Worm (Caenorhabditis elegans) whole organism, L3 larva: ENCODE data around the gene srt-53.
A peak's percentile ranks its signal among the peaks of the same experiment; 100 is the strongest.

Experiments
- R02D3.7 ChIP-seq: fragments of 150-350 bp; optimal IDR thresholded peaks from 2 replicates; lab custom pipeline; 2014; ENCODE audit warnings: missing biosample characterization, missing genetic modification characterization
- ZK546.5 ChIP-seq: sonication (generic microtip); optimal IDR thresholded peaks from 2 replicates; lab custom pipeline; 2017; ENCODE audit warnings: missing biosample characterization, missing genetic modification characterization
- aly-2 ChIP-seq: fragments of 150-350 bp; optimal IDR thresholded peaks from 2 replicates; lab custom pipeline; 2014; ENCODE audit warnings: missing biosample characterization, missing genetic modification characterization
- ama-1 ChIP-seq: fragments of 150-350 bp; optimal IDR thresholded peaks from 2 replicates; lab custom pipeline; 2018
- ceh-16 ChIP-seq: sonication (generic microtip); optimal IDR thresholded peaks from 2 replicates; lab custom pipeline; 2017; ENCODE audit warnings: missing biosample characterization, missing genetic modification characterization
- ceh-28 ChIP-seq: fragments of 150-350 bp; optimal IDR thresholded peaks from 2 replicates; lab custom pipeline; 2014; ENCODE audit warnings: missing biosample characterization, missing genetic modification reagents, missing genetic modification characterization
- ceh-82 ChIP-seq: fragments of 150-350 bp; optimal IDR thresholded peaks from 2 replicates; lab custom pipeline; 2014; ENCODE audit warnings: missing biosample characterization, missing genetic modification characterization
- ceh-9 ChIP-seq: sonication (generic microtip); optimal IDR thresholded peaks from 2 replicates; lab custom pipeline; 2018; ENCODE audit warnings: missing biosample characterization, missing genetic modification characterization
- daf-12 ChIP-seq: fragments of 150-350 bp; optimal IDR thresholded peaks from 2 replicates; lab custom pipeline; 2014; ENCODE audit warnings: missing biosample characterization, missing genetic modification reagents, missing genetic modification characterization
- egl-27 ChIP-seq: sonication (generic microtip); optimal IDR thresholded peaks from 4 replicates; lab custom pipeline; 2017; ENCODE audit warnings: missing biosample characterization, missing genetic modification reagents, missing genetic modification characterization
- egl-5 ChIP-seq: fragments of 150-350 bp; optimal IDR thresholded peaks from 2 replicates; lab custom pipeline; 2017; ENCODE audit warnings: missing biosample characterization, missing genetic modification reagents, missing genetic modification characterization, inconsistent platforms
- elt-1 ChIP-seq: fragments of 150-350 bp; optimal IDR thresholded peaks from 2 replicates; lab custom pipeline; 2014; ENCODE audit warnings: missing biosample characterization, missing genetic modification characterization
- elt-2 ChIP-seq: sonication (generic microtip); optimal IDR thresholded peaks from 2 replicates; lab custom pipeline; 2016; ENCODE audit warnings: missing genetic modification reagents, mild to moderate bottlenecking, missing genetic modification characterization, missing compliant biosample characterization
- elt-3 ChIP-seq, 3 experiments: fragments of 150-350 bp in 1 of 3; sonication (generic microtip) in 2 of 3; optimal IDR thresholded peaks; 2 replicates in 2 of 3; 4 replicates in 1 of 3; lab custom pipeline; 2014 to 2017; ENCODE audit warnings: missing biosample characterization in 3 of 3, missing genetic modification characterization in 3 of 3
- eor-1 ChIP-seq, 2 experiments: fragments of 150-350 bp; optimal IDR thresholded peaks; 2 replicates each; lab custom pipeline; 2014 to 2018; ENCODE audit warnings: missing biosample characterization in 2 of 2, missing genetic modification characterization in 2 of 2
- fkh-10 ChIP-seq: sonication (generic microtip); optimal IDR thresholded peaks from 2 replicates; lab custom pipeline; 2017; ENCODE audit warnings: missing biosample characterization, missing genetic modification reagents, missing genetic modification characterization
- fkh-2 ChIP-seq: fragments of 150-350 bp; optimal IDR thresholded peaks from 2 replicates; lab custom pipeline; 2014; ENCODE audit warnings: missing biosample characterization, missing genetic modification reagents, missing genetic modification characterization
- fos-1 ChIP-seq: fragments of 150-350 bp; optimal IDR thresholded peaks from 2 replicates; lab custom pipeline; 2014; ENCODE audit warnings: missing biosample characterization, missing genetic modification characterization
- hmg-11 ChIP-seq: sonication (generic microtip); optimal IDR thresholded peaks from 2 replicates; lab custom pipeline; 2016; ENCODE audit warnings: missing genetic modification characterization, missing compliant biosample characterization
- jun-1 ChIP-seq: fragments of 150-350 bp; optimal IDR thresholded peaks from 2 replicates; lab custom pipeline; 2014; ENCODE audit warnings: missing biosample characterization, missing genetic modification reagents, missing genetic modification characterization
- lin-15B ChIP-seq: fragments of 150-350 bp; optimal IDR thresholded peaks from 2 replicates; lab custom pipeline; 2014; ENCODE audit warnings: missing biosample characterization, missing genetic modification characterization
- lin-39 ChIP-seq: fragments of 150-350 bp; optimal IDR thresholded peaks from 2 replicates; lab custom pipeline; 2018; ENCODE audit warnings: missing biosample characterization, missing genetic modification reagents, missing genetic modification characterization
- lsy-12 ChIP-seq: sonication (generic microtip); optimal IDR thresholded peaks from 2 replicates; lab custom pipeline; 2016; ENCODE audit warnings: mild to moderate bottlenecking, missing genetic modification characterization, missing compliant biosample characterization
- mdl-1 ChIP-seq: fragments of 150-350 bp; optimal IDR thresholded peaks from 2 replicates; lab custom pipeline; 2014; ENCODE audit warnings: missing biosample characterization, missing genetic modification characterization
- mml-1 ChIP-seq: fragments of 150-350 bp; sonication (generic microtip); optimal IDR thresholded peaks from 3 replicates; lab custom pipeline; 2014; ENCODE audit warnings: missing biosample characterization, missing genetic modification characterization
- nfya-1 ChIP-seq: sonication (generic microtip); optimal IDR thresholded peaks from 2 replicates; lab custom pipeline; 2017; ENCODE audit warnings: missing genetic modification characterization, mild to moderate bottlenecking, missing compliant biosample characterization, antibody characterized with exemption, moderate library complexity; ENCODE audit not compliant: insufficient read depth
- nhr-11 ChIP-seq: fragments of 150-350 bp; optimal IDR thresholded peaks from 2 replicates; lab custom pipeline; 2014; ENCODE audit warnings: missing biosample characterization, missing genetic modification characterization
- nhr-12 ChIP-seq: fragments of 150-350 bp; optimal IDR thresholded peaks from 2 replicates; lab custom pipeline; 2014; ENCODE audit warnings: missing biosample characterization, missing genetic modification characterization
- nhr-23 ChIP-seq: fragments of 150-350 bp; optimal IDR thresholded peaks from 2 replicates; lab custom pipeline; 2014; ENCODE audit warnings: missing biosample characterization, missing genetic modification reagents, missing genetic modification characterization
- nhr-237 ChIP-seq: fragments of 150-350 bp; optimal IDR thresholded peaks from 2 replicates; lab custom pipeline; 2014; ENCODE audit warnings: missing biosample characterization, missing genetic modification characterization
- nhr-25 ChIP-seq: sonication (generic microtip); optimal IDR thresholded peaks from 2 replicates; lab custom pipeline; 2017; ENCODE audit warnings: missing biosample characterization, missing genetic modification characterization
- nhr-28 ChIP-seq: fragments of 150-350 bp; optimal IDR thresholded peaks from 2 replicates; lab custom pipeline; 2014; ENCODE audit warnings: missing biosample characterization, missing genetic modification characterization
- nhr-43 ChIP-seq: sonication (generic microtip); optimal IDR thresholded peaks from 2 replicates; lab custom pipeline; 2016; ENCODE audit warnings: mild to moderate bottlenecking, missing genetic modification characterization, missing compliant biosample characterization; ENCODE audit not compliant: poor library complexity, severe bottlenecking
- nhr-67 ChIP-seq: fragments of 150-350 bp; optimal IDR thresholded peaks from 2 replicates; lab custom pipeline; 2014; ENCODE audit warnings: missing biosample characterization, missing genetic modification characterization
- nhr-76 ChIP-seq: fragments of 150-350 bp; sonication (generic microtip); optimal IDR thresholded peaks from 5 replicates; lab custom pipeline; 2014; ENCODE audit warnings: missing biosample characterization, missing genetic modification characterization
- nhr-77 ChIP-seq: fragments of 150-350 bp; optimal IDR thresholded peaks from 2 replicates; lab custom pipeline; 2014; ENCODE audit warnings: missing biosample characterization, missing genetic modification characterization
- pha-4 ChIP-seq: fragments of 150-350 bp; optimal IDR thresholded peaks from 2 replicates; lab custom pipeline; 2014; ENCODE audit warnings: missing biosample characterization, missing genetic modification reagents, missing genetic modification characterization
- pqm-1 ChIP-seq: fragments of 150-350 bp; optimal IDR thresholded peaks from 2 replicates; lab custom pipeline; 2017; ENCODE audit warnings: missing biosample characterization, missing genetic modification characterization, inconsistent platforms
- sea-2 ChIP-seq: fragments of 150-350 bp; sonication (generic microtip); optimal IDR thresholded peaks from 4 replicates; lab custom pipeline; 2014; ENCODE audit warnings: missing biosample characterization, missing genetic modification reagents, missing genetic modification characterization
- skn-1 ChIP-seq: fragments of 150-350 bp; optimal IDR thresholded peaks from 2 replicates; lab custom pipeline; 2014; ENCODE audit warnings: missing biosample characterization, missing genetic modification characterization
- snpc-4 ChIP-seq: fragments of 150-350 bp; optimal IDR thresholded peaks from 2 replicates; lab custom pipeline; 2014; ENCODE audit warnings: missing biosample characterization, missing genetic modification characterization
- tbx-2 ChIP-seq: sonication (generic microtip); optimal IDR thresholded peaks from 2 replicates; lab custom pipeline; 2016; ENCODE audit warnings: mild to moderate bottlenecking, missing genetic modification characterization, missing compliant biosample characterization
- unc-39 ChIP-seq: sonication (generic microtip); optimal IDR thresholded peaks from 4 replicates; lab custom pipeline; 2017; ENCODE audit warnings: missing biosample characterization, missing genetic modification characterization
- unc-62 ChIP-seq: fragments of 150-350 bp; sonication (generic microtip); optimal IDR thresholded peaks from 4 replicates; lab custom pipeline; 2014; ENCODE audit warnings: missing biosample characterization, missing genetic modification reagents, missing genetic modification characterization
- zag-1 ChIP-seq: fragments of 150-350 bp; optimal IDR thresholded peaks from 2 replicates; lab custom pipeline; 2014; ENCODE audit warnings: missing biosample characterization, missing genetic modification characterization
- ztf-11 ChIP-seq: fragments of 150-350 bp; optimal IDR thresholded peaks from 2 replicates; lab custom pipeline; 2014; ENCODE audit warnings: missing biosample characterization, missing genetic modification characterization
- ztf-4 ChIP-seq: fragments of 150-350 bp; optimal IDR thresholded peaks from 2 replicates; lab custom pipeline; 2014; ENCODE audit warnings: missing biosample characterization, missing genetic modification characterization

The srt-53 gene

DNA sequence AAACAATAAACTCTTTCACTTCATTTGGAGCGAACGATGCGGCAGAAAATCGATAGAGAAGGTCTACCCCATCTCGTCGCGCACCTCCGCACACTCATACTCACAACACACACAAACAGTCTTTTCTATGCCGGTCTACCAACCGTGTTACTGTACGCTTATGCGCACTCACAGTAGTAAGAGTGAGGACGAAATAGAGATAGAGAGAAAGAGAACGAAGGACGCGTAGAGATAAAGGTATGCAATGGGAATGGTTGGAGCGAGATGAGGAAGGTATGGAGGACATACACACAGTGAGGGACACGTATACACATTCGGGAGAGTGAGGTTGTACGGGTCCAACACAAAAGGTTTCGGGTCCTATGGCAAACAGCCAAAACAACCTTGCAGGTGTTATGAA is 38.6 kb upstream of the srt-53 start:
- TF ChIP-seq elt-2 (tag; lab: Kevin White, UChicago) (peak; percentile 31), nhr-28 (tag; lab: Kevin White, UChicago) (no peak), unc-62 (GFP tag; lab: Kevin White, UChicago) (no peak), jun-1 (tag; lab: Kevin White, UChicago) (no peak), tbx-2 (no peak), sea-2 (no peak), R02D3.7 (tag; lab: Kevin White, UChicago) (no peak), fkh-2 (tag; lab: Kevin White, UChicago) (no peak), nhr-25 (tag; lab: Kevin White, UChicago) (peak; percentile 93), ztf-4 (tag; lab: Kevin White, UChicago) (no peak), fos-1 (tag; lab: Kevin White, UChicago) (no peak), ZK546.5 (tag; lab: Kevin White, UChicago) (no peak), egl-27 (tag; lab: Kevin White, UChicago) (no peak), pha-4 (tag; lab: Kevin White, UChicago) (peak; percentile 73), nhr-77 (tag; lab: Kevin White, UChicago) (no peak), nfya-1 (tag; lab: Kevin White, UChicago) (peak; percentile 32), nhr-23 (tag; lab: Kevin White, UChicago) (peak; percentile 55), ceh-28 (peak; percentile 45), snpc-4 (tag; lab: Kevin White, UChicago) (no peak), ama-1 (lab: Kevin White, UChicago) (no peak), ceh-9 (tag; lab: Kevin White, UChicago) (no peak), zag-1 (tag; lab: Kevin White, UChicago) (no peak), nhr-12 (no peak), ceh-82 (tag; lab: Kevin White, UChicago) (no peak), nhr-76 (tag; lab: Kevin White, UChicago) (no peak), eor-1 (tag; optimal IDR thresholded peaks at IDR 0.05; lab: Kevin White, UChicago) (no peak), elt-3 (tag; optimal IDR thresholded peaks at IDR 0.05; lab: Kevin White, UChicago) (no peak), lsy-12 (tag; lab: Kevin White, UChicago) (no peak), mdl-1 (tag; lab: Kevin White, UChicago) (no peak), nhr-237 (no peak), elt-1 (no peak), nhr-11 (no peak), daf-12 (tag; lab: Kevin White, UChicago) (no peak), ceh-16 (tag; lab: Kevin White, UChicago) (no peak), pqm-1 (peak; percentile 12), aly-2 (tag; lab: Kevin White, UChicago) (no peak), ztf-11 (no peak), nhr-43 (tag; lab: Kevin White, UChicago) (no peak), skn-1 (no peak), mml-1 (tag; lab: Kevin White, UChicago) (no peak), nhr-67 (tag; lab: Kevin White, UChicago) (no peak), lin-15B (tag; lab: Kevin White, UChicago) (peak; percentile 14), lin-39 (tag; lab: Kevin White, UChicago) (peak; percentile 1), egl-5 (tag; lab: Kevin White, UChicago) (no peak), hmg-11 (tag; lab: Kevin White, UChicago) (peak; percentile 32), fkh-10 (no peak), unc-39 (no peak)
